Fruit fly (Drosophila melanogaster) whole organism, embryonic: ENCODE measurements around the gene roq.

Experiments
- Awh ChIP-seq: fragments of 200-800 bp; sonication (Bioruptor generic); IDR thresholded peaks from 2 replicates; pipeline ENCODE4, ENCODE4 v1.3.6; 2022; ENCODE audit warnings: missing biosample characterization, missing genetic modification characterization
- B-H2 ChIP-seq: fragments of 200-800 bp; sonication (Bioruptor generic); optimal IDR thresholded peaks from 2 replicates; lab custom pipeline; 2018; ENCODE audit warnings: missing biosample characterization, mild to moderate bottlenecking, missing genetic modification characterization
- CG1024 ChIP-seq: fragments of 200-800 bp; sonication (Bioruptor generic); IDR thresholded peaks from 2 replicates; pipeline ENCODE4 v1.3.6; 2022; ENCODE audit warnings: missing biosample characterization, missing genetic modification characterization
- CG10959 ChIP-seq: fragments of 200-800 bp; sonication (Bioruptor generic); IDR thresholded peaks from 2 replicates; pipeline ENCODE4 v1.3.6; 2022; ENCODE audit warnings: missing biosample characterization, missing genetic modification characterization
- CG11247 ChIP-seq: fragments of 200-800 bp; sonication (Bioruptor generic); IDR thresholded peaks from 2 replicates; pipeline ENCODE4 v1.3.6; 2022; ENCODE audit warnings: missing biosample characterization, missing genetic modification characterization
- CG11723 ChIP-seq: fragments of 200-800 bp; sonication (Bioruptor generic); optimal IDR thresholded peaks from 2 replicates; lab custom pipeline; 2017; ENCODE audit warnings: missing biosample characterization, mild to moderate bottlenecking, missing genetic modification characterization
- CG12236 ChIP-seq: fragments of 200-800 bp; sonication (Bioruptor generic); optimal IDR thresholded peaks from 2 replicates; lab custom pipeline; 2016; ENCODE audit warnings: missing biosample characterization, missing genetic modification characterization
- CG12299 ChIP-seq: fragments of 200-800 bp; sonication (Bioruptor generic); optimal IDR thresholded peaks from 2 replicates; lab custom pipeline; 2018; ENCODE audit warnings: missing biosample characterization, mild to moderate bottlenecking, missing genetic modification characterization
- CG13775 ChIP-seq: fragments of 200-800 bp; sonication (Bioruptor generic); optimal IDR thresholded peaks from 3 replicates; lab custom pipeline; 2017; ENCODE audit warnings: missing biosample characterization, mild to moderate bottlenecking, missing genetic modification characterization
- CG14860 ChIP-seq: fragments of 200-800 bp; sonication (Bioruptor generic); IDR thresholded peaks from 3 replicates; pipeline ENCODE4 v1.3.6; 2022; ENCODE audit warnings: missing biosample characterization, missing genetic modification characterization; ENCODE audit not compliant: partially characterized antibody
- CG1832 ChIP-seq: fragments of 200-800 bp; sonication (Bioruptor generic); optimal IDR thresholded peaks from 2 replicates; lab custom pipeline; 2017; ENCODE audit warnings: missing biosample characterization, mild to moderate bottlenecking, missing genetic modification characterization, inconsistent platforms
- CG18599 ChIP-seq: fragments of 200-800 bp; sonication (Bioruptor generic); optimal IDR thresholded peaks from 3 replicates; lab custom pipeline; 2017; ENCODE audit warnings: missing biosample characterization, missing genetic modification characterization, mild to moderate bottlenecking, moderate library complexity, missing genetic modification reagents
- CG18619 ChIP-seq: fragments of 200-800 bp; sonication (Bioruptor generic); optimal IDR thresholded peaks from 3 replicates; lab custom pipeline; 2017; ENCODE audit warnings: missing biosample characterization, mild to moderate bottlenecking, missing genetic modification characterization
- CG2116 ChIP-seq: fragments of 200-800 bp; sonication (Bioruptor generic); optimal IDR thresholded peaks from 3 replicates; lab custom pipeline; 2018; ENCODE audit warnings: missing biosample characterization, mild to moderate bottlenecking, missing genetic modification characterization
- CG3281 ChIP-seq: fragments of 200-800 bp; sonication (Bioruptor generic); optimal IDR thresholded peaks from 3 replicates; lab custom pipeline; 2017; ENCODE audit warnings: missing biosample characterization, mild to moderate bottlenecking, missing genetic modification characterization
- CG34422 ChIP-seq: fragments of 200-800 bp; sonication (Bioruptor generic); IDR thresholded peaks from 3 replicates; pipeline ENCODE4 v1.3.6; 2022; ENCODE audit warnings: missing biosample characterization, missing genetic modification characterization
- CG4404 ChIP-seq: fragments of 200-800 bp; sonication (Bioruptor generic); IDR thresholded peaks from 2 replicates; pipeline ENCODE4 v1.3.6; 2022; ENCODE audit warnings: missing biosample characterization, missing genetic modification characterization
- CG4617 ChIP-seq: fragments of 200-800 bp; sonication (Bioruptor generic); optimal IDR thresholded peaks from 3 replicates; lab custom pipeline; 2016; ENCODE audit warnings: missing biosample characterization, missing genetic modification characterization, borderline replicate concordance
- CG6175 ChIP-seq: fragments of 200-800 bp; sonication (Bioruptor generic); IDR thresholded peaks from 3 replicates; pipeline ENCODE4 v1.3.6; 2022; ENCODE audit warnings: missing biosample characterization, missing genetic modification characterization
- CG7556 ChIP-seq: fragments of 200-800 bp; sonication (Bioruptor generic); optimal IDR thresholded peaks from 2 replicates; lab custom pipeline; 2017; ENCODE audit warnings: missing biosample characterization, mild to moderate bottlenecking, missing genetic modification characterization
- CG7928 ChIP-seq: fragments of 200-800 bp; sonication (Bioruptor generic); optimal IDR thresholded peaks from 2 replicates; lab custom pipeline; 2017; ENCODE audit warnings: missing biosample characterization, mild to moderate bottlenecking, missing genetic modification characterization
- CG8765 ChIP-seq: fragments of 200-800 bp; sonication (Bioruptor generic); IDR thresholded peaks from 2 replicates; pipeline ENCODE4 v1.3.6; 2022; ENCODE audit warnings: missing biosample characterization, missing genetic modification characterization
- CG9797 ChIP-seq: fragments of 200-800 bp; sonication (Bioruptor generic); optimal IDR thresholded peaks from 3 replicates; lab custom pipeline; 2018; ENCODE audit warnings: missing biosample characterization, mild to moderate bottlenecking, missing genetic modification characterization
- Dad ChIP-seq: fragments of 200-800 bp; sonication (Bioruptor generic); optimal IDR thresholded peaks from 3 replicates; lab custom pipeline; 2016; ENCODE audit warnings: missing biosample characterization, missing genetic modification characterization
- Dll ChIP-seq: fragments of 200-800 bp; sonication (Bioruptor generic); IDR thresholded peaks from 4 replicates; pipeline ENCODE4 v1.3.6; 2022; ENCODE audit warnings: missing biosample characterization, missing genetic modification characterization; ENCODE audit not compliant: partially characterized antibody
- Lhr ChIP-seq: fragments of 200-800 bp; sonication (Bioruptor generic); optimal IDR thresholded peaks from 3 replicates; lab custom pipeline; 2017; ENCODE audit warnings: mild to moderate bottlenecking, missing biosample characterization, missing genetic modification reagents, missing genetic modification characterization
- Lim3 ChIP-seq: fragments of 200-800 bp; sonication (Bioruptor generic); IDR thresholded peaks from 2 replicates; pipeline ENCODE4 v1.3.6; 2022; ENCODE audit warnings: missing biosample characterization, missing genetic modification characterization
- MESR4 ChIP-seq: fragments of 200-800 bp; sonication (Bioruptor generic); optimal IDR thresholded peaks from 2 replicates; lab custom pipeline; 2018; ENCODE audit warnings: missing biosample characterization, mild to moderate bottlenecking, missing genetic modification characterization, moderate library complexity
- Nf-YA ChIP-seq: fragments of 200-800 bp; sonication (Bioruptor generic); IDR thresholded peaks from 2 replicates; pipeline ENCODE4 v1.3.6; 2022; ENCODE audit warnings: missing biosample characterization, missing genetic modification characterization
- Oli ChIP-seq: fragments of 200-800 bp; sonication (Bioruptor generic); optimal IDR thresholded peaks from 2 replicates; lab custom pipeline; 2018; ENCODE audit warnings: missing biosample characterization, mild to moderate bottlenecking, missing genetic modification characterization, moderate library complexity
- Scr ChIP-seq: fragments of 200-800 bp; sonication (Bioruptor generic); IDR thresholded peaks from 2 replicates; pipeline ENCODE4 v1.3.6; 2022; ENCODE audit warnings: missing biosample characterization, missing genetic modification characterization; ENCODE audit not compliant: partially characterized antibody
- Sin3A ChIP-seq: fragments of >200 bp; optimal IDR thresholded peaks from 2 replicates; lab custom pipeline; 2018
- amos ChIP-seq: fragments of 200-800 bp; sonication (Bioruptor generic); IDR thresholded peaks from 2 replicates; pipeline ENCODE4 v1.3.6; 2022; ENCODE audit warnings: missing biosample characterization, missing genetic modification characterization; ENCODE audit not compliant: partially characterized antibody
- az2 ChIP-seq: fragments of 200-800 bp; sonication (Bioruptor generic); optimal IDR thresholded peaks from 3 replicates; lab custom pipeline; 2016; ENCODE audit warnings: missing biosample characterization, missing genetic modification characterization
- cg ChIP-seq: fragments of 200-800 bp; sonication (Bioruptor generic); optimal IDR thresholded peaks from 3 replicates; lab custom pipeline; 2019; ENCODE audit warnings: missing biosample characterization, mild to moderate bottlenecking, missing genetic modification characterization, moderate library complexity
- dm ChIP-seq: fragments of 200-800 bp; sonication (Bioruptor generic); optimal IDR thresholded peaks from 3 replicates; lab custom pipeline; 2016; ENCODE audit warnings: missing biosample characterization, missing genetic modification characterization
- dpn ChIP-seq, 2 experiments: fragments of 200-800 bp; sonication (Bioruptor generic); optimal IDR thresholded peaks; 3 replicates each; lab custom pipeline; 2016; ENCODE audit warnings: missing biosample characterization in 2 of 2, missing genetic modification characterization in 2 of 2
- grau ChIP-seq: fragments of 200-800 bp; optimal IDR thresholded peaks from 3 replicates; lab custom pipeline; 2019; ENCODE audit warnings: missing biosample characterization, mild to moderate bottlenecking, missing genetic modification characterization, moderate library complexity
- grn ChIP-seq: fragments of 200-800 bp; sonication (Bioruptor generic); optimal IDR thresholded peaks from 3 replicates; lab custom pipeline; 2017; ENCODE audit warnings: missing biosample characterization, missing genetic modification characterization
- jumu ChIP-seq: fragments of 200-800 bp; sonication (Bioruptor generic); optimal IDR thresholded peaks from 3 replicates; lab custom pipeline; 2016; ENCODE audit warnings: missing biosample characterization, missing genetic modification characterization
- mam ChIP-seq: fragments of 200-800 bp; sonication (Bioruptor generic); optimal IDR thresholded peaks from 3 replicates; lab custom pipeline; 2016; ENCODE audit warnings: missing biosample characterization, missing genetic modification characterization
- nom ChIP-seq: fragments of 200-800 bp; sonication (Bioruptor generic); optimal IDR thresholded peaks from 2 replicates; lab custom pipeline; 2017; ENCODE audit warnings: missing biosample characterization, missing genetic modification characterization, mild to moderate bottlenecking, moderate library complexity, missing genetic modification reagents
- peb ChIP-seq: fragments of 200-800 bp; sonication (Bioruptor generic); IDR thresholded peaks from 2 replicates; pipeline ENCODE4 v1.3.6; 2022; ENCODE audit warnings: missing biosample characterization, missing genetic modification characterization
- pros ChIP-seq: fragments of 200-800 bp; sonication (Bioruptor generic); optimal IDR thresholded peaks from 3 replicates; lab custom pipeline; 2019; ENCODE audit warnings: missing biosample characterization, mild to moderate bottlenecking, missing genetic modification characterization, moderate library complexity
- pum ChIP-seq: fragments of 200-800 bp; sonication (Bioruptor generic); optimal IDR thresholded peaks from 2 replicates; lab custom pipeline; 2016; ENCODE audit warnings: missing biosample characterization, missing genetic modification characterization
- run ChIP-seq: fragments of 200-800 bp; sonication (Bioruptor generic); optimal IDR thresholded peaks from 3 replicates; lab custom pipeline; 2018; ENCODE audit warnings: missing biosample characterization, mild to moderate bottlenecking, missing genetic modification characterization
- shn ChIP-seq: fragments of 200-800 bp; sonication (Bioruptor generic); optimal IDR thresholded peaks from 3 replicates; lab custom pipeline; 2016; ENCODE audit warnings: missing biosample characterization, missing genetic modification characterization
- sima ChIP-seq: fragments of 200-800 bp; sonication (Bioruptor generic); optimal IDR thresholded peaks from 2 replicates; lab custom pipeline; 2016; ENCODE audit warnings: missing biosample characterization, missing genetic modification characterization
- vnd ChIP-seq: fragments of 200-800 bp; sonication (Bioruptor generic); IDR thresholded peaks from 3 replicates; pipeline ENCODE4 v1.3.6; 2022; ENCODE audit warnings: missing biosample characterization, missing genetic modification characterization; ENCODE audit not compliant: partially characterized antibody

The roq gene

DNA sequence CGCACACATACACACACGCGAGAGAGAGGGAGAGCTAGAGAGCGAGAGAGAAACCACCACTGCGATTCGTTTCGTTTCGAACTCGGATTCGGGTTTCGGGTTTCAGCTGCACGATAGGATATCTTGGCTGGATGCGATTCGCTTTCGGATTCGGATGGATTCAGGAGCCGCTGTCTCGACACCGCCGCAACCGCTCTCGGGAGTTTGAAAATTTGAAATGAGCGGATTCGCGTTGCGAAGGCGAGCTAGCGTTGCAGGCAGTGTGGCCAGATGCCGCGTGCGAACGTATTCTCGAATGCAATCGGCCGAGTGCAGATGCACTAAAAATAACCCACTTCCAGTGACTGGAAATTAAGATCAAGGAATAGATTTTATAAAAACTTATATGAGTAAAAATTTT is 33.2 kb upstream of the roq start, which contains the start of gene fax (continued):
- TF ChIP-seq CG8765 (GFP tag; lab: Robert Waterston, UW): peak; percentile 32; the same call in 1 of the 2 replicates
- TF ChIP-seq pros (GFP tag; lab: Kevin White, UChicago): peak; percentile 66
- peak; percentile 28 for TF ChIP-seq CG2116 (GFP tag; lab: Kevin White, UChicago)
- peak; percentile 14 for TF ChIP-seq CG12299 (tag; lab: Kevin White, UChicago)
- peak; percentile 88 for TF ChIP-seq nom (GFP tag; lab: Kevin White, UChicago)
- peak; percentile 47 for TF ChIP-seq grn (GFP tag; lab: Kevin White, UChicago)
- TF ChIP-seq MESR4 (GFP tag; lab: Kevin White, UChicago): peak; percentile 74
- TF ChIP-seq CG11247: 0 out of 2 replicates have a peak, but pooled peaks have one; percentile 9
- TF ChIP-seq CG13775: no peak
- peak; percentile 48 for TF ChIP-seq CG18599 (GFP tag; lab: Kevin White, UChicago)
- TF ChIP-seq Lim3 (GFP tag; lab: Robert Waterston, UW): no peak
- TF ChIP-seq dpn (GFP tag; optimal IDR thresholded peaks at IDR 0.05; lab: Kevin White, UChicago): peak in 1 of 2 experiments; percentile 10
- TF ChIP-seq amos (GFP tag; lab: Robert Waterston, UW): peak; percentile 57
- no peak for TF ChIP-seq jumu (GFP tag; lab: Kevin White, UChicago)
- peak; percentile 79 for TF ChIP-seq cg (GFP tag; lab: Kevin White, UChicago)
- TF ChIP-seq B-H2: no peak
- TF ChIP-seq vnd: no peak
- TF ChIP-seq CG1832 (GFP tag; lab: Kevin White, UChicago): peak; percentile 72
- TF ChIP-seq CG3281: no peak
- no peak for TF ChIP-seq Sin3A (lab: Kevin White, UChicago)
- TF ChIP-seq peb: peak; percentile 32; the same call in 1 of the 2 replicates
- no peak for TF ChIP-seq CG12236 (GFP tag; lab: Kevin White, UChicago)
- TF ChIP-seq CG34422 (GFP tag; lab: Robert Waterston, UW): peak; percentile 66; the same call in 1 of the 3 replicates
- peak; percentile 29 for TF ChIP-seq grau (tag; lab: Kevin White, UChicago)
- no peak for TF ChIP-seq CG7556 (GFP tag; lab: Kevin White, UChicago)
- 0 out of 2 replicates have a peak, but pooled peaks have one; percentile 11 for TF ChIP-seq CG10959 (GFP tag; lab: Robert Waterston, UW)
- no peak for TF ChIP-seq Scr (GFP tag; lab: Robert Waterston, UW)
- TF ChIP-seq CG9797 (GFP tag; lab: Kevin White, UChicago): peak; percentile 96
- TF ChIP-seq Dll: peak; percentile 23; the same call in 2 of the 4 replicates
- TF ChIP-seq CG6175 (GFP tag; lab: Robert Waterston, UW): peak; percentile 86

DNA sequence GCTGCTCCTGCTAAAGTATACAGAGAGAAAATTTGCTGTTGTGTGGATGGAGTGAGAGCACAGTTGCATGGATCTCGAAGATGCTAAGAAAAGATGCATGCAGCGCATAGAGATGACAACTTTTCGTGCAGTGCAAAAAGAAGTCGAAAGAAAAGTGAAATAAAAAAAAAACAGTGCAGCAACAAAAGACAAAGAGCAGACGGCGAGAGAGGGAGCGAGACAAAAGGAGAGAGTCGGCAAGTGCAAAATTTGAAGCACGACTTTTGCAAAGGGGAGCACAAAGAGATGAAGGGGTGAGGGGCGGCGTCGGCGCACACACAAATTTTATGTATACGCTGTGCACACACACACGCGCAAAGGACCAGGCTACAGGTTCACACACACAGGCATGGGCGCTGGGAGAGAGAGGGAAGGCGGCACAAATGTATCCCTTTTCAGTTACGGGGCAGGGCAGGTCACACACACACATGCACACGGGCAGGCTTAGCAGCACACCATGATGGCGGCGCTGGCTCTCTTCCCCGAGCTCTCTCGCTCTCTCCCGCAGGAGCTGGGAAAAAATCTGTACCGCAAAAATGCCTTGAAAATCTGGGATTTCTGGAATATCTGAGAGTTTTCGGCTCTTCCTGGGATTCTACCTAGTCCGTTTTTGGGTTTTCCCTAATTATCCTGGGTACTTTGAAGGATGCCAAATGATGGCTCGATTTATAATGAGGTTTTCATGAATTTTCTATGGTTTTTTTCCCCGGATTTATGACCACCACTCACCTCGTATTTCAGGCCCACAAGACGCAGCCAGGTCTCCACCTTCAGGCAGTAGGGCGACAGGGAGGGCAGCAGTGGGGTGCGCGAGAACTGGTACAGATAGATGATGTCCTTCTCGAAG is 32.1 kb upstream of the roq start:
- TF ChIP-seq pum (no peak), Scr (GFP tag; lab: Robert Waterston, UW) (no peak), Dad (no peak), CG7928 (GFP tag; lab: Kevin White, UChicago) (no peak), CG14860 (no peak), CG11723 (GFP tag; lab: Kevin White, UChicago) (no peak), Nf-YA (GFP tag; lab: Robert Waterston, UW) (no peak), CG4404 (GFP tag; lab: Robert Waterston, UW) (no peak), CG4617 (GFP tag; lab: Kevin White, UChicago) (no peak), dm (no peak), CG1024 (GFP tag; lab: Robert Waterston, UW) (no peak), sima (GFP tag; lab: Kevin White, UChicago) (no peak), shn (GFP tag; lab: Kevin White, UChicago) (no peak), Awh (no peak), CG18619 (GFP tag; lab: Kevin White, UChicago) (no peak), Lhr (GFP tag; lab: Kevin White, UChicago) (no peak), run (tag; lab: Kevin White, UChicago) (no peak), az2 (GFP tag; lab: Kevin White, UChicago) (no peak), Oli (tag; lab: Kevin White, UChicago) (no peak), mam (GFP tag; lab: Kevin White, UChicago) (no peak)
